Worm (Caenorhabditis elegans): ENCODE results near the gene F26F12.3.

ce11 chrV:5883735-5884134, 38.2 kb upstream of the F26F12.3 start, which contains the start of gene C04E6.8:
- TF ChIP-seq ctbp-1 (GFP tag; IDR thresholded peaks at IDR 0.05) (no peak), saeg-2 (GFP tag; IDR thresholded peaks at IDR 0.05) (no peak), nhr-77 (tag; optimal IDR thresholded peaks at IDR 0.05) (no peak), lin-39 (tag; optimal IDR thresholded peaks at IDR 0.05) (no peak), hif-1 (tag; optimal IDR thresholded peaks at IDR 0.05) (no peak), madf-5 (GFP tag; IDR thresholded peaks at IDR 0.05) (no peak), snpc-4 (tag; optimal IDR thresholded peaks at IDR 0.05) (no peak)

Data from whole organism, L4 larva.